Fruit fly (Drosophila melanogaster) whole organism, embryonic: ENCODE data around the gene Cyp12a5.

Experiments
- Atf-2 ChIP-seq: fragments of 200-800 bp; sonication (Bioruptor generic); optimal IDR thresholded peaks from 2 replicates; lab custom pipeline; 2016; ENCODE audit warnings: missing biosample characterization, missing genetic modification characterization
- Bdp1 ChIP-seq: fragments of 200-800 bp; sonication (Bioruptor generic); optimal IDR thresholded peaks from 3 replicates; lab custom pipeline; 2016; ENCODE audit warnings: missing biosample characterization, missing genetic modification characterization
- CG10654 ChIP-seq: fragments of 200-800 bp; sonication (Bioruptor generic); optimal IDR thresholded peaks from 2 replicates; lab custom pipeline; 2016; ENCODE audit warnings: missing biosample characterization, missing genetic modification characterization
- CG10979 ChIP-seq: fragments of 200-800 bp; sonication (Bioruptor generic); optimal IDR thresholded peaks from 2 replicates; lab custom pipeline; 2018; ENCODE audit warnings: missing biosample characterization, mild to moderate bottlenecking, missing genetic modification characterization, moderate library complexity
- CG11398 ChIP-seq: fragments of 200-800 bp; sonication (Bioruptor generic); optimal IDR thresholded peaks from 2 replicates; lab custom pipeline; 2016; ENCODE audit warnings: missing biosample characterization, missing genetic modification characterization
- CG12744 ChIP-seq: fragments of 200-800 bp; sonication (Bioruptor generic); optimal IDR thresholded peaks from 2 replicates; lab custom pipeline; 2016; ENCODE audit warnings: missing biosample characterization, missing genetic modification characterization
- CG14050 ChIP-seq: fragments of 200-800 bp; sonication (Bioruptor generic); IDR thresholded peaks from 3 replicates; pipeline ENCODE4 v1.3.6; 2022; ENCODE audit warnings: missing biosample characterization, missing genetic modification characterization
- CG15269 ChIP-seq: fragments of 200-800 bp; sonication (Bioruptor generic); optimal IDR thresholded peaks from 2 replicates; lab custom pipeline; 2018; ENCODE audit warnings: missing biosample characterization, mild to moderate bottlenecking, missing genetic modification characterization, moderate library complexity
- CG15479 ChIP-seq: fragments of 200-800 bp; sonication (Bioruptor generic); optimal IDR thresholded peaks from 3 replicates; lab custom pipeline; 2019; ENCODE audit warnings: missing biosample characterization, mild to moderate bottlenecking, missing genetic modification characterization, moderate library complexity
- CG17328 ChIP-seq: fragments of 200-800 bp; sonication (Bioruptor generic); IDR thresholded peaks from 2 replicates; pipeline ENCODE4 v1.3.6; 2022; ENCODE audit warnings: missing biosample characterization, missing genetic modification characterization
- CG17829 ChIP-seq: fragments of 200-800 bp; optimal IDR thresholded peaks from 2 replicates; lab custom pipeline; 2019; ENCODE audit warnings: missing biosample characterization, mild to moderate bottlenecking, missing genetic modification characterization, moderate library complexity
- CG18764 ChIP-seq: fragments of 200-800 bp; sonication (Bioruptor generic); optimal IDR thresholded peaks from 3 replicates; lab custom pipeline; 2016; ENCODE audit warnings: missing biosample characterization, missing genetic modification characterization
- CG31365 ChIP-seq: fragments of 200-800 bp; sonication (Bioruptor generic); optimal IDR thresholded peaks from 2 replicates; lab custom pipeline; 2018; ENCODE audit warnings: missing biosample characterization, mild to moderate bottlenecking, missing genetic modification characterization
- CG3407 ChIP-seq: fragments of 200-800 bp; sonication (Bioruptor generic); optimal IDR thresholded peaks from 2 replicates; lab custom pipeline; 2018; ENCODE audit warnings: missing biosample characterization, mild to moderate bottlenecking, missing genetic modification characterization
- CG34224 ChIP-seq: fragments of 200-800 bp; sonication (Bioruptor generic); IDR thresholded peaks from 3 replicates; pipeline ENCODE4 v1.3.6; 2022; ENCODE audit warnings: missing biosample characterization, missing genetic modification characterization; ENCODE audit not compliant: partially characterized antibody
- CG34376 ChIP-seq: fragments of 200-800 bp; sonication (Bioruptor generic); optimal IDR thresholded peaks from 2 replicates; lab custom pipeline; 2018; ENCODE audit warnings: missing biosample characterization, mild to moderate bottlenecking, missing genetic modification characterization
- CG34422 ChIP-seq: fragments of 200-800 bp; sonication (Bioruptor generic); IDR thresholded peaks from 3 replicates; pipeline ENCODE4 v1.3.6; 2022; ENCODE audit warnings: missing biosample characterization, missing genetic modification characterization
- CG3847 ChIP-seq: fragments of 200-800 bp; sonication (Bioruptor generic); IDR thresholded peaks from 2 replicates; pipeline ENCODE4 v1.3.6; 2022; ENCODE audit warnings: missing biosample characterization, missing genetic modification characterization
- CG3995 ChIP-seq: fragments of 200-800 bp; sonication (Bioruptor generic); optimal IDR thresholded peaks from 3 replicates; lab custom pipeline; 2016; ENCODE audit warnings: missing biosample characterization, missing genetic modification characterization
- CG4360 ChIP-seq: fragments of 200-800 bp; sonication (Bioruptor generic); IDR thresholded peaks from 2 replicates; pipeline ENCODE4 v1.3.6; 2022; ENCODE audit warnings: missing biosample characterization, missing genetic modification characterization
- CG6683 ChIP-seq: fragments of 200-800 bp; sonication (Bioruptor generic); optimal IDR thresholded peaks from 2 replicates; lab custom pipeline; 2017; ENCODE audit warnings: missing biosample characterization, mild to moderate bottlenecking, missing genetic modification characterization, missing genetic modification reagents
- CoRest ChIP-seq: fragments of 200-800 bp; sonication (Bioruptor generic); optimal IDR thresholded peaks from 3 replicates; lab custom pipeline; 2018; ENCODE audit warnings: missing biosample characterization, mild to moderate bottlenecking, missing genetic modification characterization, moderate library complexity
- H15 ChIP-seq: fragments of 200-800 bp; sonication (Bioruptor generic); IDR thresholded peaks from 3 replicates; pipeline ENCODE4 v1.3.6; 2022; ENCODE audit warnings: missing biosample characterization, missing genetic modification characterization
- HHEX ChIP-seq: fragments of 200-800 bp; sonication (Bioruptor generic); optimal IDR thresholded peaks from 3 replicates; lab custom pipeline; 2017; ENCODE audit warnings: missing biosample characterization, mild to moderate bottlenecking, missing genetic modification characterization, missing genetic modification reagents
- HmgD ChIP-seq: fragments of 200-800 bp; sonication (Bioruptor generic); optimal IDR thresholded peaks from 3 replicates; lab custom pipeline; 2016; ENCODE audit warnings: missing biosample characterization, missing genetic modification characterization
- Hsf ChIP-seq: fragments of 200-800 bp; sonication (Bioruptor generic); optimal IDR thresholded peaks from 3 replicates; lab custom pipeline; 2016; ENCODE audit warnings: missing biosample characterization, missing genetic modification characterization
- MESR4 ChIP-seq: fragments of 200-800 bp; sonication (Bioruptor generic); optimal IDR thresholded peaks from 2 replicates; lab custom pipeline; 2018; ENCODE audit warnings: missing biosample characterization, mild to moderate bottlenecking, missing genetic modification characterization, moderate library complexity
- MTF-1 ChIP-seq: fragments of 200-800 bp; sonication (Bioruptor generic); optimal IDR thresholded peaks from 2 replicates; lab custom pipeline; 2018; ENCODE audit warnings: missing biosample characterization, mild to moderate bottlenecking, missing genetic modification characterization, borderline replicate concordance
- Med ChIP-seq: fragments of 200-800 bp; sonication (Bioruptor generic); peaks from one replicate; lab custom pipeline; 2016; ENCODE audit warnings: missing biosample characterization, missing genetic modification characterization, mild to moderate bottlenecking, inconsistent platforms, moderate library complexity
- PHDP ChIP-seq: fragments of 200-800 bp; sonication (Bioruptor generic); optimal IDR thresholded peaks from 3 replicates; lab custom pipeline; 2018; ENCODE audit warnings: missing biosample characterization, mild to moderate bottlenecking, missing genetic modification characterization, moderate library complexity
- Pdp1 ChIP-seq, 2 experiments: fragments of 200-800 bp; sonication (Bioruptor generic); optimal IDR thresholded peaks; 3 replicates each; lab custom pipeline; 2016; ENCODE audit warnings: missing biosample characterization in 2 of 2, missing genetic modification characterization in 2 of 2, mild to moderate bottlenecking in 1 of 2, moderate library complexity in 1 of 2
- TFAM ChIP-seq: fragments of 200-800 bp; sonication (Bioruptor generic); optimal IDR thresholded peaks from 2 replicates; lab custom pipeline; 2017; ENCODE audit warnings: missing biosample characterization, missing genetic modification characterization, inconsistent platforms
- Tbp ChIP-seq: fragments of >200 bp; optimal IDR thresholded peaks from 2 replicates; lab custom pipeline; 2018; ENCODE audit warnings: missing biosample characterization, missing genetic modification characterization
- bab2 ChIP-seq: fragments of 200-800 bp; sonication (Bioruptor generic); optimal IDR thresholded peaks from 2 replicates; lab custom pipeline; 2016; ENCODE audit warnings: missing biosample characterization, missing genetic modification characterization
- br ChIP-seq: fragments of >200 bp; optimal IDR thresholded peaks from 2 replicates; lab custom pipeline; 2017
- fd64A ChIP-seq: fragments of 200-800 bp; sonication (Bioruptor generic); optimal IDR thresholded peaks from 3 replicates; lab custom pipeline; 2018; ENCODE audit warnings: missing biosample characterization, mild to moderate bottlenecking, missing genetic modification characterization
- gfzf ChIP-seq: fragments of 200-800 bp; sonication (Bioruptor generic); optimal IDR thresholded peaks from 2 replicates; lab custom pipeline; 2016; ENCODE audit warnings: missing biosample characterization, mild to moderate bottlenecking, missing genetic modification characterization, moderate library complexity
- insv ChIP-seq, 2 experiments: fragments of 200-800 bp; sonication (Bioruptor generic); optimal IDR thresholded peaks; 3 replicates each; lab custom pipeline; 2016 to 2018; ENCODE audit warnings: missing biosample characterization in 2 of 2, missing genetic modification characterization in 2 of 2
- kay ChIP-seq: fragments of 200-800 bp; sonication (Bioruptor generic); optimal IDR thresholded peaks from 2 replicates; lab custom pipeline; 2016; ENCODE audit warnings: missing biosample characterization, missing genetic modification characterization
- lab ChIP-seq: fragments of 200-800 bp; sonication (Bioruptor generic); optimal IDR thresholded peaks from 3 replicates; lab custom pipeline; 2017; ENCODE audit warnings: missing biosample characterization, missing genetic modification characterization, mild to moderate bottlenecking, moderate library complexity, missing genetic modification reagents
- lbe ChIP-seq: fragments of 200-800 bp; sonication (Bioruptor generic); optimal IDR thresholded peaks from 2 replicates; lab custom pipeline; 2016; ENCODE audit warnings: missing biosample characterization, mild to moderate bottlenecking, missing genetic modification characterization
- nom ChIP-seq: fragments of 200-800 bp; sonication (Bioruptor generic); optimal IDR thresholded peaks from 2 replicates; lab custom pipeline; 2017; ENCODE audit warnings: missing biosample characterization, missing genetic modification characterization, mild to moderate bottlenecking, moderate library complexity, missing genetic modification reagents
- oc ChIP-seq: fragments of 200-800 bp; sonication (Bioruptor generic); optimal IDR thresholded peaks from 2 replicates; lab custom pipeline; 2018; ENCODE audit warnings: missing biosample characterization, mild to moderate bottlenecking, missing genetic modification characterization, moderate library complexity
- run ChIP-seq: fragments of 200-800 bp; sonication (Bioruptor generic); optimal IDR thresholded peaks from 3 replicates; lab custom pipeline; 2018; ENCODE audit warnings: missing biosample characterization, mild to moderate bottlenecking, missing genetic modification characterization
- sd ChIP-seq: fragments of 200-800 bp; sonication (Bioruptor generic); optimal IDR thresholded peaks from 3 replicates; lab custom pipeline; 2018; ENCODE audit warnings: missing biosample characterization, mild to moderate bottlenecking, missing genetic modification characterization, moderate library complexity
- sr ChIP-seq: fragments of 200-800 bp; sonication (Bioruptor generic); IDR thresholded peaks from 3 replicates; pipeline ENCODE4 v1.3.6; 2022; ENCODE audit warnings: missing biosample characterization, missing genetic modification characterization
- stwl ChIP-seq: fragments of 200-800 bp; sonication (Bioruptor generic); optimal IDR thresholded peaks from 3 replicates; lab custom pipeline; 2018; ENCODE audit warnings: missing biosample characterization, mild to moderate bottlenecking, missing genetic modification characterization, moderate library complexity
- tio ChIP-seq: fragments of 200-800 bp; sonication (Bioruptor generic); optimal IDR thresholded peaks from 2 replicates; lab custom pipeline; 2017; ENCODE audit warnings: missing biosample characterization, missing genetic modification characterization, inconsistent platforms
- unc-4 ChIP-seq: fragments of 200-800 bp; sonication (Bioruptor generic); IDR thresholded peaks from 2 replicates; pipeline ENCODE4 v1.3.6; 2022; ENCODE audit warnings: missing biosample characterization, missing genetic modification characterization; ENCODE audit not compliant: partially characterized antibody
- yki ChIP-seq: fragments of >200 bp; optimal IDR thresholded peaks from 3 replicates; lab custom pipeline; 2018
- zfh1 ChIP-seq: fragments of 200-800 bp; sonication (Bioruptor generic); IDR thresholded peaks from 3 replicates; pipeline ENCODE4 v1.3.6; 2022; ENCODE audit warnings: missing biosample characterization, missing genetic modification characterization

Gene Cyp12a5

DNA sequence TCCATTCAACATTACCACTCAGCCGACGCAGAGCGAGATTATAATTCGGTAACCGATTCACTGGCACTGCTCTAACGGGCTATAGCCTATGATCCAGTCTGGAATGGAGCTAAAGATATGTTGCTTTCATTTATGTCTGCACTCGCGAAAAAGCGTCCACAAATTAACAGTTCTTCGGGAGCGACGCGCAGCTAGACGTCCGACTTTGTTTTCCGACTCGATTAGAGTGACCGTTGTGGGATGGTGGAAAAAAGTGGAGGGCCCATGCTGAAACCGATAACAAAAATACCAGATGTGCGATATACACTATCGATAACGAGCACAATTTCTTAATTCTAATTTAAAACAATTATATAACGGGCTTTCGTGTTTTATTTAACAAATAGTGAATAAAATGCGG is 38.4 kb upstream of the Cyp12a5 start, which contains the start of gene cdi (continued):
- TF ChIP-seq Hsf (GFP tag; lab: Kevin White, UChicago): no peak
- peak; percentile 67 for TF ChIP-seq CG34224 (GFP tag; lab: Robert Waterston, UW)
- TF ChIP-seq CG34376 (GFP tag; lab: Kevin White, UChicago): peak; percentile 13
- peak; percentile 51 for TF ChIP-seq MESR4 (GFP tag; lab: Kevin White, UChicago)
- TF ChIP-seq lab: peak; percentile 33
- TF ChIP-seq br (lab: Kevin White, UChicago): no peak
- TF ChIP-seq fd64A: no peak
- TF ChIP-seq HHEX (GFP tag; lab: Kevin White, UChicago): no peak
- no peak for TF ChIP-seq yki (lab: Kevin White, UChicago)
- no peak for TF ChIP-seq tio
- TF ChIP-seq Med (GFP tag; lab: Kevin White, UChicago): peak; percentile 92
- TF ChIP-seq oc: no peak
- 0 out of 3 replicates have a peak, but pooled peaks have one; percentile 18 for TF ChIP-seq sr (GFP tag; lab: Robert Waterston, UW)
- TF ChIP-seq Pdp1 (GFP tag; optimal IDR thresholded peaks at IDR 0.05; lab: Kevin White, UChicago): peak in 1 of 2 experiments; percentile 99
- TF ChIP-seq CoRest (tag; lab: Kevin White, UChicago): no peak
- TF ChIP-seq CG14050 (GFP tag; lab: Robert Waterston, UW): 0 out of 3 replicates have a peak, but pooled peaks have one; percentile 24
- TF ChIP-seq Bdp1: no peak
- TF ChIP-seq gfzf (GFP tag; lab: Kevin White, UChicago): peak; percentile 75
- TF ChIP-seq bab2 (GFP tag; lab: Kevin White, UChicago): no peak
- TF ChIP-seq zfh1 (GFP tag; lab: Robert Waterston, UW): no peak
- TF ChIP-seq CG11398 (GFP tag; lab: Kevin White, UChicago): no peak
- peak; percentile 30; the same call in 1 of the 2 replicates for TF ChIP-seq CG3847
- peak; percentile 33 for TF ChIP-seq MTF-1
- TF ChIP-seq CG15479: no peak
- no peak for TF ChIP-seq CG18764 (GFP tag; lab: Kevin White, UChicago)
- TF ChIP-seq nom (GFP tag; lab: Kevin White, UChicago): peak; percentile 24
- TF ChIP-seq CG3407: no peak
- peak; percentile 33 for TF ChIP-seq stwl (tag; lab: Kevin White, UChicago)
- peak; percentile 75 for TF ChIP-seq unc-4 (GFP tag; lab: Robert Waterston, UW)
- TF ChIP-seq CG17829 (tag; lab: Kevin White, UChicago): peak; percentile 28
- TF ChIP-seq Atf-2 (GFP tag; lab: Kevin White, UChicago): no peak
- peak; percentile 24 for TF ChIP-seq CG15269 (tag; lab: Kevin White, UChicago)
- TF ChIP-seq CG3995: no peak
- no peak for TF ChIP-seq Tbp
- peak; percentile 41; the same call in 1 of the 3 replicates for TF ChIP-seq CG34422
- TF ChIP-seq CG4360: no peak
- TF ChIP-seq kay (GFP tag; lab: Kevin White, UChicago): no peak
- no peak for TF ChIP-seq lbe (GFP tag; lab: Kevin White, UChicago)
- no peak for TF ChIP-seq HmgD (GFP tag; lab: Kevin White, UChicago)
- no peak for TF ChIP-seq CG17328 (GFP tag; lab: Robert Waterston, UW)
- peak; percentile 10 for TF ChIP-seq sd (tag; lab: Kevin White, UChicago)
- no peak for TF ChIP-seq CG10979
- TF ChIP-seq PHDP (tag; lab: Kevin White, UChicago): peak; percentile 9
- no peak for TF ChIP-seq run (tag; lab: Kevin White, UChicago)
- no peak for TF ChIP-seq CG10654 (GFP tag; lab: Kevin White, UChicago)
- TF ChIP-seq CG31365: peak; percentile 3
- TF ChIP-seq insv (GFP tag; optimal IDR thresholded peaks at IDR 0.05; lab: Kevin White, UChicago): peak in 1 of 2 experiments; percentile 22
- TF ChIP-seq CG6683 (GFP tag; lab: Kevin White, UChicago): no peak
- TF ChIP-seq TFAM (GFP tag; lab: Kevin White, UChicago): no peak
- TF ChIP-seq H15 (GFP tag; lab: Robert Waterston, UW): no peak
- no peak for TF ChIP-seq CG12744 (GFP tag; lab: Kevin White, UChicago)
